Fruit fly (Drosophila melanogaster) Kc167 (cell line): ENCODE results near the gene Arp8.

ENCODE experiments used
- Myc ChIP-seq: fragments of >200 bp; optimal IDR thresholded peaks from 2 replicates; lab custom pipeline; 2017; ENCODE audit warnings: missing external identifiers
- Sin3A ChIP-seq: fragments of >200 bp; optimal IDR thresholded peaks from 2 replicates; lab custom pipeline; 2018; ENCODE audit warnings: missing external identifiers
- h ChIP-seq: fragments of >200 bp; optimal IDR thresholded peaks from 3 replicates; lab custom pipeline; 2018; ENCODE audit warnings: missing external identifiers
- insv ChIP-seq: fragments of >200 bp; optimal IDR thresholded peaks from 3 replicates; lab custom pipeline; 2018; ENCODE audit warnings: missing external identifiers
- psq ChIP-seq: fragments of >200 bp; optimal IDR thresholded peaks from 2 replicates; lab custom pipeline; 2017; ENCODE audit warnings: missing external identifiers
- ttk ChIP-seq: sonication (Bioruptor generic); optimal IDR thresholded peaks from 2 replicates; lab custom pipeline; 2017; ENCODE audit warnings: missing external identifiers

Gene Arp8

dm6 chrX:17880269-17880889 lies 19.8 kb upstream of the Arp8 start:
- no peak for TF ChIP-seq psq
- no peak for TF ChIP-seq insv
- TF ChIP-seq Myc (lab: Kevin White, UChicago), result no peak
- TF ChIP-seq h (lab: Kevin White, UChicago), result no peak
- no peak for TF ChIP-seq ttk (lab: Kevin White, UChicago)
- TF ChIP-seq Sin3A, result no peak

dm6 chrX:17879211-17879897 lies 18.8 kb upstream of the Arp8 start:
- TF ChIP-seq ttk (lab: Kevin White, UChicago) (no peak), Myc (lab: Kevin White, UChicago) (no peak), insv (no peak), h (lab: Kevin White, UChicago) (no peak), psq (no peak), Sin3A (no peak)

dm6 chrX:17878632-17879033 lies 18.0 kb upstream of the Arp8 start:
- no peak for TF ChIP-seq h (lab: Kevin White, UChicago)
- TF ChIP-seq insv, result no peak
- TF ChIP-seq Sin3A, result no peak
- no peak for TF ChIP-seq psq
- no peak for TF ChIP-seq Myc (lab: Kevin White, UChicago)
- TF ChIP-seq ttk (lab: Kevin White, UChicago), result no peak

dm6 chrX:17877974-17878373 lies 17.4 kb upstream of the Arp8 start:
- no peak for TF ChIP-seq Myc (lab: Kevin White, UChicago)
- TF ChIP-seq Sin3A, result no peak
- TF ChIP-seq psq, result no peak
- TF ChIP-seq ttk (lab: Kevin White, UChicago), result no peak
- TF ChIP-seq insv, result no peak

dm6 chrX:17876518-17876917 lies 15.9 kb upstream of the Arp8 start:
- TF ChIP-seq insv, result no peak
- no peak for TF ChIP-seq Sin3A
- TF ChIP-seq ttk (lab: Kevin White, UChicago), result no peak
- no peak for TF ChIP-seq Myc (lab: Kevin White, UChicago)
- TF ChIP-seq psq, result no peak
- TF ChIP-seq h (lab: Kevin White, UChicago), result no peak

- TF ChIP-seq Sin3A (no peak), Myc (lab: Kevin White, UChicago) (no peak), insv (no peak), psq (no peak), h (lab: Kevin White, UChicago) (no peak), ttk (lab: Kevin White, UChicago) (no peak)
These were observed 15.1 kb upstream of the Arp8 start for dm6 chrX:17875695-17876094.

- TF ChIP-seq Sin3A (no peak), psq (no peak), ttk (lab: Kevin White, UChicago) (no peak), Myc (lab: Kevin White, UChicago) (no peak), h (lab: Kevin White, UChicago) (no peak), insv (no peak)
These were observed 14.5 kb upstream of the Arp8 start for dm6 chrX:17875014-17875589.

- no peak for TF ChIP-seq Sin3A
These were observed 12.7 kb upstream of the Arp8 start for dm6 chrX:17873329-17873728.

- TF ChIP-seq h (lab: Kevin White, UChicago) (no peak), ttk (lab: Kevin White, UChicago) (no peak), insv (no peak), Myc (lab: Kevin White, UChicago) (no peak), Sin3A (no peak), psq (no peak)
These were observed 11.7 kb upstream of the Arp8 start for dm6 chrX:17872310-17872709.

dm6 chrX:17870614-17871394 lies 10.2 kb upstream of the Arp8 start:
- TF ChIP-seq ttk (lab: Kevin White, UChicago) (no peak), psq (no peak), h (lab: Kevin White, UChicago) (no peak), Myc (lab: Kevin White, UChicago) (no peak), Sin3A (no peak)

- TF ChIP-seq h (lab: Kevin White, UChicago), result no peak
- no peak for TF ChIP-seq Myc (lab: Kevin White, UChicago)
- no peak for TF ChIP-seq psq
- TF ChIP-seq ttk (lab: Kevin White, UChicago), result no peak
- no peak for TF ChIP-seq insv
- no peak for TF ChIP-seq Sin3A
These were observed 4.5 kb upstream of the Arp8 start for dm6 chrX:17865103-17865502.

- TF ChIP-seq ttk (lab: Kevin White, UChicago) (no peak), psq (no peak), Myc (lab: Kevin White, UChicago) (no peak), insv (no peak), h (lab: Kevin White, UChicago) (no peak), Sin3A (no peak)
These were observed 2.8 kb downstream of the Arp8 start for dm6 chrX:17857809-17858208.
